Worm (Caenorhabditis elegans) whole organism, midembryonic: ENCODE results near the gene C18H9.1.

Experiments used
- T22C8.4 ChIP-seq: fragments of 200-800 bp; sonication (Bioruptor generic); IDR thresholded peaks from 2 replicates; pipeline ENCODE4 v1.3.6; 2022; ENCODE audit warnings: missing genetic modification characterization, missing compliant biosample characterization
- cog-1 ChIP-seq: sonication (generic microtip); optimal IDR thresholded peaks from 2 replicates; lab custom pipeline; 2016; ENCODE audit warnings: missing genetic modification characterization, missing compliant biosample characterization
- flt-1 ChIP-seq: fragments of 200-800 bp; sonication (Bioruptor generic); IDR thresholded peaks from 2 replicates; pipeline ENCODE4 v1.3.6; 2022; ENCODE audit warnings: missing genetic modification characterization, missing compliant biosample characterization
- klf-2 ChIP-seq: fragments of 200-800 bp; sonication (Bioruptor generic); conservative IDR thresholded peaks from 2 replicates; pipeline ENCODE4 v1.3.6; 2022; ENCODE audit warnings: missing genetic modification reagents, missing genetic modification characterization, missing compliant biosample characterization
- med-1 ChIP-seq: sonication (generic microtip); optimal IDR thresholded peaks from 2 replicates; lab custom pipeline; 2017; ENCODE audit warnings: missing genetic modification characterization, mild to moderate bottlenecking, missing compliant biosample characterization, antibody characterized with exemption, missing genetic modification reagents; ENCODE audit not compliant: insufficient read depth
- ref-1 ChIP-seq: fragments of 200-800 bp; sonication (Bioruptor generic); conservative IDR thresholded peaks from 2 replicates; pipeline ENCODE4 v1.3.6; 2022; ENCODE audit warnings: missing genetic modification reagents, missing genetic modification characterization, missing compliant biosample characterization
- tab-1 ChIP-seq: fragments of 200-800 bp; sonication (Bioruptor generic); IDR thresholded peaks from 2 replicates; pipeline ENCODE4 v1.3.6; 2022; ENCODE audit warnings: missing genetic modification characterization, missing compliant biosample characterization
- ztf-29 ChIP-seq: fragments of 200-800 bp; sonication (Bioruptor generic); IDR thresholded peaks from 2 replicates; pipeline ENCODE4 v1.3.6; 2022; ENCODE audit warnings: missing genetic modification reagents, missing genetic modification characterization, missing compliant biosample characterization

DNA sequence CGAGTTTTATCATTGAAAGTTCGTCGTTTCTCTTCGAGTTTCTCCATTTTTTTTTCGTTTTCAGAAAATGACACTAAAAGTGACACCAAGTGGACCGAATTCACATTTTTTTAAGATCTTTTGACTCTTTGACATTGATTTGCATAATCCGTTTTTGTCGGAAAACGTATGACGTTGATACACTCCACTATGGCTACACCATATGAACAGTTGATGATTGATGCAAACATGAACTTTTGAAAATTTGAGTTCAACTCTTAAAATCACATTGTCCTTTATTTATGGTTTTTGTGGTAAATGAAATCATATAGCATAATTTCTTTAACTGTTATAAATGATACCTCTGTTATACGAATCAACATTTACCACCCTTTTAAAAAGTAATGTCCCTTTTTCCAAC is 40.1 kb upstream of the C18H9.1 start, which contains the start of gene T19D12.10:
- TF ChIP-seq klf-2 (GFP tag; lab: Robert Waterston, UW) (no peak), T22C8.4 (no peak), ref-1 (GFP tag; lab: Robert Waterston, UW) (no peak), flt-1 (GFP tag; lab: Robert Waterston, UW) (no peak), med-1 (GFP tag; lab: Kevin White, UChicago) (no peak), cog-1 (tag; lab: Kevin White, UChicago) (no peak), tab-1 (GFP tag; lab: Robert Waterston, UW) (no peak), ztf-29 (GFP tag; lab: Robert Waterston, UW) (no peak)
